Worm (Caenorhabditis elegans): Measurements from ENCODE around the gene F26G1.10.
A peak's percentile ranks its signal among the peaks of the same experiment; 100 is the strongest.

The F26G1.10 gene

ce11 chrII:4748374-4748773, 25.8 kb upstream of the F26G1.10 start:
- TF ChIP-seq nhr-237 (tag; optimal IDR thresholded peaks at IDR 0.05) (no peak), elt-3 (tag; optimal IDR thresholded peaks at IDR 0.05) (no peak), nhr-11 (tag; optimal IDR thresholded peaks at IDR 0.05) (no peak), nhr-43 (tag; optimal IDR thresholded peaks at IDR 0.05; ENCODE audit: poor library complexity, severe bottlenecking) (peak; percentile 57), lsy-12 (tag; optimal IDR thresholded peaks at IDR 0.05) (peak; percentile 54), nhr-25 (tag; optimal IDR thresholded peaks at IDR 0.05) (peak; percentile 68), ztf-4 (tag; optimal IDR thresholded peaks at IDR 0.05) (peak; percentile 6)

- TF ChIP-seq nhr-11 (tag; optimal IDR thresholded peaks at IDR 0.05) (no peak), nhr-25 (tag; optimal IDR thresholded peaks at IDR 0.05) (peak; percentile 46), elt-3 (tag; optimal IDR thresholded peaks at IDR 0.05) (peak in 1 of 3 experiments; percentile 2)
Measured at ce11 chrII:4749581-4749980, 24.6 kb upstream of the F26G1.10 start, which contains the start of gene F41C3.2. Gene F41C3.2, plus strand, starts transcription at chrII:4749968.

- no peak for TF ChIP-seq ceh-28 (tag; optimal IDR thresholded peaks at IDR 0.05)
Measured at ce11 chrII:4752257-4752728, 21.9 kb upstream of the F26G1.10 start, which contains the start of gene F41C3.1. Gene F41C3.1, plus strand, starts transcription at chrII:4752307.

- TF ChIP-seq ztf-4 (tag; optimal IDR thresholded peaks at IDR 0.05) = no peak
- no peak for TF ChIP-seq tbx-2 (tag; optimal IDR thresholded peaks at IDR 0.05)
- TF ChIP-seq ceh-28 (tag; optimal IDR thresholded peaks at IDR 0.05) = no peak
- no peak for TF ChIP-seq ceh-9 (tag; optimal IDR thresholded peaks at IDR 0.05)
- no peak for TF ChIP-seq unc-62 (GFP tag; optimal IDR thresholded peaks at IDR 0.05)
- no peak for TF ChIP-seq pqm-1 (tag; optimal IDR thresholded peaks at IDR 0.05)
- no peak for TF ChIP-seq skn-1 (tag; optimal IDR thresholded peaks at IDR 0.05)
- no peak for TF ChIP-seq nhr-237 (tag; optimal IDR thresholded peaks at IDR 0.05)
- TF ChIP-seq ceh-82 (tag; optimal IDR thresholded peaks at IDR 0.05) = no peak
- TF ChIP-seq ZK546.5 (tag; optimal IDR thresholded peaks at IDR 0.05) = no peak
- TF ChIP-seq daf-12 (tag; optimal IDR thresholded peaks at IDR 0.05) = no peak
- TF ChIP-seq fkh-10 (GFP tag; optimal IDR thresholded peaks at IDR 0.05) = no peak
- no peak for TF ChIP-seq pha-4 (tag; optimal IDR thresholded peaks at IDR 0.05)
- TF ChIP-seq lin-39 (tag; optimal IDR thresholded peaks at IDR 0.05) = no peak
- TF ChIP-seq mdl-1 (tag; optimal IDR thresholded peaks at IDR 0.05) = no peak
- no peak for TF ChIP-seq nhr-43 (tag; optimal IDR thresholded peaks at IDR 0.05; ENCODE audit: poor library complexity, severe bottlenecking)
- TF ChIP-seq nfya-1 (tag; optimal IDR thresholded peaks at IDR 0.05; ENCODE audit: insufficient read depth) = no peak
- TF ChIP-seq sea-2 (GFP tag; optimal IDR thresholded peaks at IDR 0.05) = no peak
- no peak for TF ChIP-seq nhr-11 (tag; optimal IDR thresholded peaks at IDR 0.05)
Measured at ce11 chrII:4753133-4753532, 21.0 kb upstream of the F26G1.10 start, which contains the start of gene C27D9.1. Gene C27D9.1, plus strand, starts transcription at chrII:4753413.

ce11 chrII:4755654-4756053, 18.5 kb upstream of the F26G1.10 start:
- no peak for TF ChIP-seq ceh-9 (tag; optimal IDR thresholded peaks at IDR 0.05)
- TF ChIP-seq lin-15B (tag; optimal IDR thresholded peaks at IDR 0.05) = no peak
- TF ChIP-seq nhr-11 (tag; optimal IDR thresholded peaks at IDR 0.05) = no peak
- TF ChIP-seq unc-62 (GFP tag; optimal IDR thresholded peaks at IDR 0.05) = no peak
- no peak for TF ChIP-seq unc-39 (tag; optimal IDR thresholded peaks at IDR 0.05)
- TF ChIP-seq nfya-1 (tag; optimal IDR thresholded peaks at IDR 0.05; ENCODE audit: insufficient read depth) = no peak
- TF ChIP-seq sea-2 (GFP tag; optimal IDR thresholded peaks at IDR 0.05) = no peak
- TF ChIP-seq lin-39 (tag; optimal IDR thresholded peaks at IDR 0.05) = no peak
- no peak for TF ChIP-seq R02D3.7 (tag; optimal IDR thresholded peaks at IDR 0.05)
- no peak for TF ChIP-seq elt-2 (tag; optimal IDR thresholded peaks at IDR 0.05)
- no peak for TF ChIP-seq egl-5 (tag; optimal IDR thresholded peaks at IDR 0.05)

ce11 chrII:4756751-4757150, 17.4 kb upstream of the F26G1.10 start, which contains the start of gene C27D9.2:
Gene C27D9.2, minus strand, starts transcription at chrII:4756851.
- TF ChIP-seq fkh-10 (GFP tag; optimal IDR thresholded peaks at IDR 0.05) = no peak
- TF ChIP-seq ztf-11 (tag; optimal IDR thresholded peaks at IDR 0.05) = no peak
- no peak for TF ChIP-seq fos-1 (tag; optimal IDR thresholded peaks at IDR 0.05)
- TF ChIP-seq pha-4 (tag; optimal IDR thresholded peaks at IDR 0.05) = no peak
- no peak for TF ChIP-seq nhr-67 (tag; optimal IDR thresholded peaks at IDR 0.05)
- TF ChIP-seq ceh-16 (tag; optimal IDR thresholded peaks at IDR 0.05) = no peak
- no peak for TF ChIP-seq eor-1 (tag; optimal IDR thresholded peaks at IDR 0.05)
- no peak for TF ChIP-seq nhr-28 (tag; optimal IDR thresholded peaks at IDR 0.05)
- TF ChIP-seq aly-2 (tag; optimal IDR thresholded peaks at IDR 0.05) = no peak
- no peak for TF ChIP-seq ZK546.5 (tag; optimal IDR thresholded peaks at IDR 0.05)
- no peak for TF ChIP-seq ceh-28 (tag; optimal IDR thresholded peaks at IDR 0.05)
- no peak for TF ChIP-seq lin-15B (tag; optimal IDR thresholded peaks at IDR 0.05)
- no peak for TF ChIP-seq lin-39 (tag; optimal IDR thresholded peaks at IDR 0.05)
